Worm (Caenorhabditis elegans): ENCODE data around the gene T04B8.1.
"Not testable (repeated sequence)": the region's sequence is repeated elsewhere in the genome, so short reads cannot be mapped to it uniquely, and the experiment has no call there.

ce11 chrII:632545-632944, 1.5 kb upstream of the T04B8.1 start:
- not testable (repeated sequence) for TF ChIP-seq tab-1, T22C8.4 (GFP tag; IDR thresholded peaks at IDR 0.05)

All from whole organism, midembryonic.